Worm (Caenorhabditis elegans) whole organism, mixed stage, embryonic: ENCODE data around the gene C37H5.14.

ENCODE experiments used
- ces-1 ChIP-seq: fragments of 150-350 bp; optimal IDR thresholded peaks from 2 replicates; lab custom pipeline; 2014; ENCODE audit warnings: missing biosample characterization, missing genetic modification reagents, missing genetic modification characterization
- elt-1 ChIP-seq: sonication (generic microtip); optimal IDR thresholded peaks from 2 replicates; lab custom pipeline; 2017; ENCODE audit warnings: missing genetic modification characterization, mild to moderate bottlenecking, missing compliant biosample characterization, antibody characterized with exemption, moderate library complexity, borderline replicate concordance; ENCODE audit not compliant: insufficient read depth
- lin-13 ChIP-seq: fragments of 150-350 bp; optimal IDR thresholded peaks from 2 replicates; lab custom pipeline; 2014; ENCODE audit warnings: missing biosample characterization, missing genetic modification characterization
- lsy-2 ChIP-seq: fragments of 150-350 bp; optimal IDR thresholded peaks from 2 replicates; lab custom pipeline; 2014; ENCODE audit warnings: missing biosample characterization, missing genetic modification characterization
- nhr-237 ChIP-seq: fragments of 150-350 bp; optimal IDR thresholded peaks from 2 replicates; lab custom pipeline; 2014; ENCODE audit warnings: missing biosample characterization, missing genetic modification characterization
- pha-4 ChIP-seq: fragments of 150-350 bp; optimal IDR thresholded peaks from 2 replicates; lab custom pipeline; 2018; ENCODE audit warnings: missing biosample characterization, missing genetic modification reagents, missing genetic modification characterization
- snpc-4 ChIP-seq: fragments of 150-350 bp; optimal IDR thresholded peaks from 2 replicates; lab custom pipeline; 2014; ENCODE audit warnings: missing biosample characterization, missing genetic modification characterization
- unc-39 ChIP-seq: fragments of 150-350 bp; optimal IDR thresholded peaks from 2 replicates; lab custom pipeline; 2014; ENCODE audit warnings: missing biosample characterization, missing genetic modification characterization

DNA sequence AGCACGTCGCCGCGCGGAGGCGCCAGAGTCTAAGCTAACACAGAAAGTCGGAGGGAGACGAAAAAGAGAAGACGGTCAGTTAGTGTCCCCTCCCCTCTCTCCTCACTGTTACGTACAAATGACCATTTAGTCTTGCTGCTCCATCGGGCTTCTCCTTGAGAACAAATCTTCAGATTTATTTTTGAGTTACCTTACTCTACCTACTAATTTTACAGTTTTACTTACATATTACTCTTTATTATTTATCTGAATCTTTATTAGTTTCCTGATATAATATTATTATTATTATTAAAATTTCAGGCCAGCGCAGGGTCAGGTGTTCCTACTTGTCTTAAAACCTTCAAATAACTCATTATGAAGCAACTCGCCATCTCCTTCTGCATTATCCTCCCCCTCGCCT lies 33.4 kb downstream of the C37H5.14 start, which contains the start of gene R02F11.1:
- TF ChIP-seq nhr-237 (tag; lab: Kevin White, UChicago) (no peak), pha-4 (tag; lab: Kevin White, UChicago) (no peak), lin-13 (tag; lab: Kevin White, UChicago) (no peak), unc-39 (tag; lab: Kevin White, UChicago) (no peak), lsy-2 (no peak), ces-1 (GFP tag; lab: Kevin White, UChicago) (no peak), elt-1 (tag; lab: Kevin White, UChicago) (no peak), snpc-4 (tag; lab: Kevin White, UChicago) (no peak)
